Fruit fly (Drosophila melanogaster) whole organism, embryonic: ENCODE results near the gene CG11970.
A peak's percentile ranks its signal among the peaks of the same experiment; 100 is the strongest.

Experiments used
- Ada2b ChIP-seq: fragments of 200-800 bp; sonication (Bioruptor generic); IDR thresholded peaks from 2 replicates; pipeline ENCODE4 v1.3.6; 2022; ENCODE audit warnings: missing biosample characterization, missing genetic modification characterization
- CG10431 ChIP-seq: fragments of 200-800 bp; sonication (Bioruptor generic); optimal IDR thresholded peaks from 3 replicates; lab custom pipeline; 2018; ENCODE audit warnings: missing biosample characterization, mild to moderate bottlenecking, missing genetic modification characterization
- CG14050 ChIP-seq: fragments of 200-800 bp; sonication (Bioruptor generic); IDR thresholded peaks from 3 replicates; pipeline ENCODE4 v1.3.6; 2022; ENCODE audit warnings: missing biosample characterization, missing genetic modification characterization
- CG14667 ChIP-seq: fragments of 200-800 bp; sonication (Bioruptor generic); IDR thresholded peaks from 2 replicates; pipeline ENCODE4 v1.3.6; 2022; ENCODE audit warnings: missing biosample characterization, missing genetic modification characterization
- CG14860 ChIP-seq: fragments of 200-800 bp; sonication (Bioruptor generic); IDR thresholded peaks from 3 replicates; pipeline ENCODE4 v1.3.6; 2022; ENCODE audit warnings: missing biosample characterization, missing genetic modification characterization; ENCODE audit not compliant: partially characterized antibody
- CG15696 ChIP-seq: fragments of 200-800 bp; sonication (Bioruptor generic); optimal IDR thresholded peaks from 2 replicates; lab custom pipeline; 2019; ENCODE audit warnings: missing biosample characterization, mild to moderate bottlenecking, missing genetic modification characterization, moderate library complexity
- CG16779 ChIP-seq: fragments of 200-800 bp; sonication (Bioruptor generic); IDR thresholded peaks from 2 replicates; pipeline ENCODE4 v1.3.6; 2022; ENCODE audit warnings: missing biosample characterization, missing genetic modification characterization
- CG17328 ChIP-seq: fragments of 200-800 bp; sonication (Bioruptor generic); IDR thresholded peaks from 2 replicates; pipeline ENCODE4 v1.3.6; 2022; ENCODE audit warnings: missing biosample characterization, missing genetic modification characterization
- CG17361 ChIP-seq: fragments of 200-800 bp; sonication (Bioruptor generic); IDR thresholded peaks from 3 replicates; pipeline ENCODE4 v1.3.6; 2022; ENCODE audit warnings: missing biosample characterization, missing genetic modification characterization
- CG1792 ChIP-seq: fragments of 200-800 bp; sonication (Bioruptor generic); optimal IDR thresholded peaks from 2 replicates; lab custom pipeline; 2016; ENCODE audit warnings: missing biosample characterization, missing genetic modification characterization
- CG30020 ChIP-seq: fragments of 200-800 bp; optimal IDR thresholded peaks from 2 replicates; lab custom pipeline; 2019; ENCODE audit warnings: missing biosample characterization, mild to moderate bottlenecking, missing genetic modification characterization, moderate library complexity
- CG32767 ChIP-seq: fragments of 200-800 bp; sonication (Bioruptor generic); IDR thresholded peaks from 2 replicates; pipeline ENCODE4 v1.3.6; 2022; ENCODE audit warnings: missing biosample characterization, missing genetic modification characterization
- CG34422 ChIP-seq: fragments of 200-800 bp; sonication (Bioruptor generic); IDR thresholded peaks from 3 replicates; pipeline ENCODE4 v1.3.6; 2022; ENCODE audit warnings: missing biosample characterization, missing genetic modification characterization
- CG4282 ChIP-seq: fragments of 200-800 bp; sonication (Bioruptor generic); optimal IDR thresholded peaks from 2 replicates; lab custom pipeline; 2016; ENCODE audit warnings: missing biosample characterization, missing genetic modification characterization
- CG6175 ChIP-seq: fragments of 200-800 bp; sonication (Bioruptor generic); IDR thresholded peaks from 3 replicates; pipeline ENCODE4 v1.3.6; 2022; ENCODE audit warnings: missing biosample characterization, missing genetic modification characterization
- CoRest ChIP-seq: fragments of 200-800 bp; sonication (Bioruptor generic); optimal IDR thresholded peaks from 3 replicates; lab custom pipeline; 2018; ENCODE audit warnings: missing biosample characterization, mild to moderate bottlenecking, missing genetic modification characterization, moderate library complexity
- D19B ChIP-seq: fragments of 200-800 bp; sonication (Bioruptor generic); optimal IDR thresholded peaks from 2 replicates; lab custom pipeline; 2017; ENCODE audit warnings: missing biosample characterization, mild to moderate bottlenecking, missing genetic modification characterization
- Dek ChIP-seq: fragments of 200-800 bp; sonication (Bioruptor generic); optimal IDR thresholded peaks from 3 replicates; lab custom pipeline; 2019; ENCODE audit warnings: missing biosample characterization, mild to moderate bottlenecking, missing genetic modification characterization, moderate library complexity
- E2f1 ChIP-seq: fragments of 200-800 bp; sonication (Bioruptor generic); IDR thresholded peaks from 2 replicates; pipeline ENCODE4 v1.3.6; 2022; ENCODE audit warnings: missing biosample characterization, missing genetic modification characterization
- E2f2 ChIP-seq: fragments of 200-800 bp; sonication (Bioruptor generic); IDR thresholded peaks from 2 replicates; pipeline ENCODE4 v1.3.6; 2022; ENCODE audit warnings: missing biosample characterization, missing genetic modification characterization
- Hr3 ChIP-seq: fragments of 200-800 bp; sonication (Bioruptor generic); optimal IDR thresholded peaks from 3 replicates; lab custom pipeline; 2016; ENCODE audit warnings: missing biosample characterization, missing genetic modification characterization
- Max ChIP-seq: fragments of 200-800 bp; sonication (Bioruptor generic); optimal IDR thresholded peaks from 2 replicates; lab custom pipeline; 2016; ENCODE audit warnings: missing biosample characterization, mild to moderate bottlenecking, missing genetic modification characterization
- Mrtf ChIP-seq: fragments of 200-800 bp; sonication (Bioruptor generic); IDR thresholded peaks from 3 replicates; pipeline ENCODE4 v1.3.6; 2022; ENCODE audit warnings: missing biosample characterization, missing genetic modification characterization
- Trl ChIP-seq, 3 experiments: fragments of >200 bp in 2 of 3; fragments of 200-800 bp in 1 of 3; sonication (Bioruptor generic) in 1 of 3; optimal IDR thresholded peaks; 2 replicates in 1 of 3; 3 replicates in 2 of 3; lab custom pipeline; 2016 to 2017; ENCODE audit warnings: missing biosample characterization in 1 of 3, missing genetic modification characterization in 1 of 3
- Usf ChIP-seq: fragments of 200-800 bp; sonication (Bioruptor generic); optimal IDR thresholded peaks from 2 replicates; lab custom pipeline; 2017; ENCODE audit warnings: missing genotype, missing biosample characterization, missing genetic modification characterization
- Vsx1 ChIP-seq: fragments of 200-800 bp; sonication (Bioruptor generic); optimal IDR thresholded peaks from 2 replicates; lab custom pipeline; 2017; ENCODE audit warnings: missing biosample characterization, mild to moderate bottlenecking, missing genetic modification characterization, missing genetic modification reagents
- Xbp1 ChIP-seq: fragments of 200-800 bp; sonication (Bioruptor generic); optimal IDR thresholded peaks from 3 replicates; lab custom pipeline; 2016; ENCODE audit warnings: missing biosample characterization, mild to moderate bottlenecking, missing genetic modification characterization
- ato ChIP-seq: fragments of 200-800 bp; sonication (Bioruptor generic); IDR thresholded peaks from 2 replicates; pipeline ENCODE4 v1.3.6; 2022; ENCODE audit warnings: missing biosample characterization, missing genetic modification characterization; ENCODE audit not compliant: partially characterized antibody
- bab2 ChIP-seq: fragments of 200-800 bp; sonication (Bioruptor generic); optimal IDR thresholded peaks from 2 replicates; lab custom pipeline; 2016; ENCODE audit warnings: missing biosample characterization, missing genetic modification characterization
- cato ChIP-seq: fragments of 200-800 bp; sonication (Bioruptor generic); optimal IDR thresholded peaks from 2 replicates; lab custom pipeline; 2016; ENCODE audit warnings: missing biosample characterization, missing genetic modification characterization, borderline replicate concordance
- disco-r ChIP-seq: fragments of 200-800 bp; sonication (Bioruptor generic); optimal IDR thresholded peaks from 2 replicates; lab custom pipeline; 2016; ENCODE audit warnings: missing biosample characterization, missing genetic modification characterization
- en ChIP-seq: fragments of 200-800 bp; sonication (Bioruptor generic); optimal IDR thresholded peaks from 2 replicates; lab custom pipeline; 2016; ENCODE audit warnings: missing biosample characterization, missing genetic modification characterization
- esg ChIP-seq: fragments of 200-800 bp; sonication (Bioruptor generic); conservative IDR thresholded peaks from 2 replicates; pipeline ENCODE4 v1.3.6; 2022; ENCODE audit warnings: missing biosample characterization, missing genetic modification characterization
- eyg ChIP-seq: fragments of 200-800 bp; sonication (Bioruptor generic); optimal IDR thresholded peaks from 3 replicates; lab custom pipeline; 2016; ENCODE audit warnings: missing biosample characterization, missing genetic modification characterization
- gcm ChIP-seq: fragments of 200-800 bp; sonication (Bioruptor generic); optimal IDR thresholded peaks from 2 replicates; lab custom pipeline; 2019; ENCODE audit warnings: missing biosample characterization, mild to moderate bottlenecking, missing genetic modification characterization, moderate library complexity
- gfzf ChIP-seq: fragments of 200-800 bp; sonication (Bioruptor generic); optimal IDR thresholded peaks from 2 replicates; lab custom pipeline; 2016; ENCODE audit warnings: missing biosample characterization, mild to moderate bottlenecking, missing genetic modification characterization, moderate library complexity
- hb ChIP-seq: fragments of 200-800 bp; sonication (Bioruptor generic); IDR thresholded peaks from 3 replicates; pipeline ENCODE4 v1.3.6; 2022; ENCODE audit warnings: missing biosample characterization, missing genetic modification characterization; ENCODE audit not compliant: partially characterized antibody
- hbn ChIP-seq: fragments of 200-800 bp; sonication (Bioruptor generic); IDR thresholded peaks from 2 replicates; pipeline ENCODE4 v1.3.6; 2022; ENCODE audit warnings: missing biosample characterization, missing genetic modification characterization; ENCODE audit not compliant: partially characterized antibody
- ind ChIP-seq: fragments of 200-800 bp; sonication (Bioruptor generic); optimal IDR thresholded peaks from 3 replicates; lab custom pipeline; 2016; ENCODE audit warnings: missing biosample characterization, missing genetic modification characterization
- lab ChIP-seq: fragments of 200-800 bp; sonication (Bioruptor generic); optimal IDR thresholded peaks from 3 replicates; lab custom pipeline; 2017; ENCODE audit warnings: missing biosample characterization, missing genetic modification characterization, mild to moderate bottlenecking, moderate library complexity, missing genetic modification reagents
- lbe ChIP-seq: fragments of 200-800 bp; sonication (Bioruptor generic); optimal IDR thresholded peaks from 2 replicates; lab custom pipeline; 2016; ENCODE audit warnings: missing biosample characterization, mild to moderate bottlenecking, missing genetic modification characterization
- lilli ChIP-seq: fragments of 200-800 bp; sonication (Bioruptor generic); optimal IDR thresholded peaks from 3 replicates; lab custom pipeline; 2016; ENCODE audit warnings: missing biosample characterization, missing genetic modification characterization
- lmd ChIP-seq: fragments of 200-800 bp; sonication (Bioruptor generic); IDR thresholded peaks from 2 replicates; pipeline ENCODE4 v1.3.6; 2022; ENCODE audit warnings: missing biosample characterization, missing genetic modification characterization
- oc ChIP-seq: fragments of 200-800 bp; sonication (Bioruptor generic); optimal IDR thresholded peaks from 2 replicates; lab custom pipeline; 2018; ENCODE audit warnings: missing biosample characterization, mild to moderate bottlenecking, missing genetic modification characterization, moderate library complexity
- phol ChIP-seq: fragments of 200-800 bp; sonication (Bioruptor generic); optimal IDR thresholded peaks from 3 replicates; lab custom pipeline; 2018; ENCODE audit warnings: missing biosample characterization, mild to moderate bottlenecking, missing genetic modification characterization, moderate library complexity
- sisA ChIP-seq: fragments of 200-800 bp; sonication (Bioruptor generic); IDR thresholded peaks from 2 replicates; pipeline ENCODE4 v1.3.6; 2022; ENCODE audit warnings: missing biosample characterization, missing genetic modification characterization
- sna ChIP-seq: fragments of 200-800 bp; sonication (Bioruptor generic); IDR thresholded peaks from 2 replicates; pipeline ENCODE4 v1.3.6; 2022; ENCODE audit warnings: missing biosample characterization, missing genetic modification characterization; ENCODE audit not compliant: partially characterized antibody
- sob ChIP-seq: fragments of 200-800 bp; sonication (Bioruptor generic); IDR thresholded peaks from 2 replicates; pipeline ENCODE4 v1.3.6; 2022; ENCODE audit warnings: missing biosample characterization, missing genetic modification characterization
- sqz ChIP-seq: fragments of 200-800 bp; sonication (Bioruptor generic); optimal IDR thresholded peaks from 3 replicates; lab custom pipeline; 2018; ENCODE audit warnings: missing biosample characterization, mild to moderate bottlenecking, missing genetic modification characterization
- z ChIP-seq: fragments of 200-800 bp; sonication (Bioruptor generic); IDR thresholded peaks from 3 replicates; pipeline ENCODE4 v1.3.6; 2022; ENCODE audit warnings: missing biosample characterization, missing genetic modification characterization
- zfh1 ChIP-seq: fragments of 200-800 bp; sonication (Bioruptor generic); IDR thresholded peaks from 3 replicates; pipeline ENCODE4 v1.3.6; 2022; ENCODE audit warnings: missing biosample characterization, missing genetic modification characterization

The CG11970 gene

dm6 chr3R:8978768-8979167, 5.8 kb upstream of the CG11970 start (continued):
- TF ChIP-seq Ada2b (GFP tag; lab: Robert Waterston, UW), result no peak
- no peak for TF ChIP-seq zfh1 (GFP tag; lab: Robert Waterston, UW)
- TF ChIP-seq gcm (GFP tag; lab: Kevin White, UChicago), result no peak
- no peak for TF ChIP-seq CG32767 (GFP tag; lab: Robert Waterston, UW)
- TF ChIP-seq hbn (GFP tag; lab: Robert Waterston, UW), result no peak
- TF ChIP-seq CG17328, result peak; percentile 52; the same call in 1 of the 2 replicates
- no peak for TF ChIP-seq z (GFP tag; lab: Robert Waterston, UW)
- no peak for TF ChIP-seq CG14860 (GFP tag; lab: Robert Waterston, UW)
- no peak for TF ChIP-seq lab
- TF ChIP-seq CoRest (tag; lab: Kevin White, UChicago), result peak; percentile 54
- TF ChIP-seq sna (GFP tag; lab: Robert Waterston, UW), result no peak
- TF ChIP-seq CG6175 (GFP tag; lab: Robert Waterston, UW), result no peak
- TF ChIP-seq E2f1 (GFP tag; lab: Robert Waterston, UW), result 0 out of 2 replicates have a peak, but pooled peaks have one; percentile 20
- peak; percentile 55 for TF ChIP-seq oc (tag; lab: Kevin White, UChicago)
- no peak for TF ChIP-seq Vsx1
- TF ChIP-seq CG17361 (GFP tag; lab: Robert Waterston, UW), result peak; percentile 57; the same call in 2 of the 3 replicates
- TF ChIP-seq CG15696 (tag; lab: Kevin White, UChicago), result no peak
- peak; percentile 40 for TF ChIP-seq sisA (GFP tag; lab: Robert Waterston, UW)
- TF ChIP-seq eyg, result no peak
- TF ChIP-seq CG34422, result peak; percentile 30; the same call in 1 of the 3 replicates
- TF ChIP-seq hb (GFP tag; lab: Robert Waterston, UW), result no peak
- no peak for TF ChIP-seq gfzf (GFP tag; lab: Kevin White, UChicago)
- no peak for TF ChIP-seq lilli (GFP tag; lab: Kevin White, UChicago)
- no peak; the same call in 1 of the 2 replicates for TF ChIP-seq CG14667 (GFP tag; lab: Robert Waterston, UW)
- no peak for TF ChIP-seq Usf (GFP tag; lab: Kevin White, UChicago)
- TF ChIP-seq ato (GFP tag; lab: Robert Waterston, UW), result no peak
- no peak for TF ChIP-seq Trl (optimal IDR thresholded peaks at IDR 0.05; lab: Kevin White, UChicago)
- no peak for TF ChIP-seq Trl (GFP tag; optimal IDR thresholded peaks at IDR 0.05; lab: Kevin White, UChicago)
- no peak for TF ChIP-seq D19B (GFP tag; lab: Kevin White, UChicago)
- no peak for TF ChIP-seq ind (GFP tag; lab: Kevin White, UChicago)
- TF ChIP-seq phol (tag; lab: Kevin White, UChicago), result peak; percentile 57
- 0 out of 2 replicates have a peak, but pooled peaks have one; percentile 10 for TF ChIP-seq E2f2 (GFP tag; lab: Robert Waterston, UW)
- TF ChIP-seq Xbp1 (GFP tag; lab: Kevin White, UChicago), result peak; percentile 20
- TF ChIP-seq lbe, result peak; percentile 40
- TF ChIP-seq sob (GFP tag; lab: Robert Waterston, UW), result no peak
- no peak for TF ChIP-seq cato (GFP tag; lab: Kevin White, UChicago)
- 0 out of 2 replicates have a peak, but pooled peaks have one; percentile 23 for TF ChIP-seq esg (GFP tag; lab: Robert Waterston, UW)
- TF ChIP-seq disco-r (GFP tag; lab: Kevin White, UChicago), result no peak
- TF ChIP-seq CG30020 (tag; lab: Kevin White, UChicago), result no peak
- TF ChIP-seq CG1792 (GFP tag; lab: Kevin White, UChicago), result no peak
- no peak for TF ChIP-seq Max (GFP tag; lab: Kevin White, UChicago)
- no peak for TF ChIP-seq CG16779 (GFP tag; lab: Robert Waterston, UW)
- TF ChIP-seq CG10431 (GFP tag; lab: Kevin White, UChicago), result no peak
- no peak for TF ChIP-seq Dek
- no peak for TF ChIP-seq CG4282 (GFP tag; lab: Kevin White, UChicago)
- peak; percentile 34; the same call in 1 of the 2 replicates for TF ChIP-seq lmd (GFP tag; lab: Robert Waterston, UW)
- TF ChIP-seq Mrtf (GFP tag; lab: Robert Waterston, UW), result no peak
- no peak for TF ChIP-seq en (GFP tag; lab: Kevin White, UChicago)
- 0 out of 3 replicates have a peak, but pooled peaks have one; percentile 15 for TF ChIP-seq CG14050 (GFP tag; lab: Robert Waterston, UW)
- no peak for TF ChIP-seq sqz (GFP tag; lab: Kevin White, UChicago)
- no peak for TF ChIP-seq bab2 (GFP tag; lab: Kevin White, UChicago)
- no peak for TF ChIP-seq Hr3 (GFP tag; lab: Kevin White, UChicago)
